Worm (Caenorhabditis elegans) whole organism, L3 larva: ENCODE data around the gene Y38E10A.14.

Experiments
- R02D3.7 ChIP-seq: fragments of 150-350 bp; optimal IDR thresholded peaks from 2 replicates; lab custom pipeline; 2014; ENCODE audit warnings: missing biosample characterization, missing genetic modification characterization
- aly-2 ChIP-seq: fragments of 150-350 bp; optimal IDR thresholded peaks from 2 replicates; lab custom pipeline; 2014; ENCODE audit warnings: missing biosample characterization, missing genetic modification characterization
- ama-1 ChIP-seq: fragments of 150-350 bp; optimal IDR thresholded peaks from 2 replicates; lab custom pipeline; 2018
- egl-27 ChIP-seq: sonication (generic microtip); optimal IDR thresholded peaks from 4 replicates; lab custom pipeline; 2017; ENCODE audit warnings: missing biosample characterization, missing genetic modification reagents, missing genetic modification characterization
- lin-15B ChIP-seq: fragments of 150-350 bp; optimal IDR thresholded peaks from 2 replicates; lab custom pipeline; 2014; ENCODE audit warnings: missing biosample characterization, missing genetic modification characterization
- mdl-1 ChIP-seq: fragments of 150-350 bp; optimal IDR thresholded peaks from 2 replicates; lab custom pipeline; 2014; ENCODE audit warnings: missing biosample characterization, missing genetic modification characterization
- nhr-11 ChIP-seq: fragments of 150-350 bp; optimal IDR thresholded peaks from 2 replicates; lab custom pipeline; 2014; ENCODE audit warnings: missing biosample characterization, missing genetic modification characterization
- nhr-25 ChIP-seq: sonication (generic microtip); optimal IDR thresholded peaks from 2 replicates; lab custom pipeline; 2017; ENCODE audit warnings: missing biosample characterization, missing genetic modification characterization
- nhr-76 ChIP-seq: fragments of 150-350 bp; sonication (generic microtip); optimal IDR thresholded peaks from 5 replicates; lab custom pipeline; 2014; ENCODE audit warnings: missing biosample characterization, missing genetic modification characterization
- pqm-1 ChIP-seq: fragments of 150-350 bp; optimal IDR thresholded peaks from 2 replicates; lab custom pipeline; 2017; ENCODE audit warnings: missing biosample characterization, missing genetic modification characterization, inconsistent platforms
- skn-1 ChIP-seq: fragments of 150-350 bp; optimal IDR thresholded peaks from 2 replicates; lab custom pipeline; 2014; ENCODE audit warnings: missing biosample characterization, missing genetic modification characterization
- unc-62 ChIP-seq: fragments of 150-350 bp; sonication (generic microtip); optimal IDR thresholded peaks from 4 replicates; lab custom pipeline; 2014; ENCODE audit warnings: missing biosample characterization, missing genetic modification reagents, missing genetic modification characterization
- ztf-11 ChIP-seq: fragments of 150-350 bp; optimal IDR thresholded peaks from 2 replicates; lab custom pipeline; 2014; ENCODE audit warnings: missing biosample characterization, missing genetic modification characterization

DNA sequence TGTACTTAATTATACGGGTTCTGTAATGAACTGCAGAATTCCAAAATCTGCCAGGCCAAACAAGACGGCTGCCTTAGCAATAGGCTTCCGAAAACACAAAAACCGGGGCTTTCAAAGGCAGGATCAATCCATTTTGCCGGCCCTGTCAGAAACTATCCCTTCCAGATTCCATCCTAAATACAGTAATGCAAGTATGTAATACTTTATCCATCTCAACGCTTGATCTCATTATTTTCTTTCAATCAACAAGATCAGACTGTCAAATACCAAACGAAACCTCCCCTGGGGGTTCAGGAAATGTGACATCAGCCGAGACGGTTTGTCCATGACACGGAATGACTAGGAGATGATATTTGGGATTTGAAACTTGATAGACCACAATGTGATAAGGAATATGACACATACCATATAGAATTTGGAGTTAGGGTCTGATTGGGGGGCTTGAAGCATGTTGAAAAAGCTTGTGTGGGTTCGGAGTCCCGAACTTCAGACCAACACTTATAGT, 1.8 kb upstream of the Y38E10A.14 start:
- TF ChIP-seq ztf-11 (no peak), unc-62 (no peak), mdl-1 (tag; lab: Kevin White, UChicago) (no peak), skn-1 (tag; lab: Kevin White, UChicago) (no peak), lin-15B (tag; lab: Kevin White, UChicago) (no peak), egl-27 (tag; lab: Kevin White, UChicago) (no peak), R02D3.7 (tag; lab: Kevin White, UChicago) (no peak), nhr-25 (no peak), pqm-1 (tag; lab: Kevin White, UChicago) (no peak), aly-2 (tag; lab: Kevin White, UChicago) (no peak), nhr-76 (tag; lab: Kevin White, UChicago) (no peak), nhr-11 (tag; lab: Kevin White, UChicago) (no peak), ama-1 (lab: Kevin White, UChicago) (no peak)
